Comparison of ENCODE assay signal across 4 fruit fly cellular contexts in the genomic region with DNA sequence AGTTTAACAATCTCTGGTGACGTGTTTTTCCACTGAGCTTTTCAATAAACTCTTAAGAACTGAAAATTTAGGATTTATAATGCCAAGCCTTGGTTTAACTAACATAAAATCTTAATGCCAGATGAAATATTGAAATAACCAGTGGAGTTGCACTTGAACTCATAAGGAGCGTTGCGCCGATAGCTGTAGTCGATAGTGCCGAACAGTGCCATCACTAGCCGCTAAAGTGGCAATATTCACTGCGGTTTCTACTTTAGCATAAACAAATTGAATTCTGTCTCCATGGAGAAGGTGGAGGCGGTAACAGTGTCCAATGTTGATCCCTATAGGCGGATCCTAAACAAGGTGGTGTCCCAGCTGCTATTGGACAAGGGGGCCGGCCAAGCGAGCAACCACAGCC.
TF ChIP-seq lines count a peak whose summit lies in the region.

TSS of gene Taf8 (plus strand) at position 193 of the 400 bp plus-strand sequence.

- TF ChIP-seq CTCF in whole organism, embryonic (GFP tag; optimal IDR thresholded peaks at IDR 0.05; lab: Kevin White, UChicago), result no peak

TF ChIP-seq in whole organism, adult, 20 proteins besides CTCF, POLR2A, EP300 and RAD21:
- TF ChIP-seq Hr96 (GFP tag; optimal IDR thresholded peaks at IDR 0.05; lab: Kevin White, UChicago) (peak; percentile 15), cic (GFP tag; optimal IDR thresholded peaks at IDR 0.05; lab: Kevin White, UChicago) (no peak), toe (GFP tag; optimal IDR thresholded peaks at IDR 0.05; lab: Kevin White, UChicago) (peak; percentile 15)

TF ChIP-seq in whole organism, embryonic, 481 proteins besides CTCF, POLR2A, EP300 and RAD21 (continues in another document):
- TF ChIP-seq CG6765 (GFP tag; optimal IDR thresholded peaks at IDR 0.05; lab: Kevin White, UChicago) (no peak), Hr78 (GFP tag; optimal IDR thresholded peaks at IDR 0.05; lab: Kevin White, UChicago) (no peak), Side (GFP tag; optimal IDR thresholded peaks at IDR 0.05; lab: Kevin White, UChicago) (no peak), gcm (GFP tag; optimal IDR thresholded peaks at IDR 0.05; lab: Kevin White, UChicago) (no peak), sr (GFP tag; IDR thresholded peaks at IDR 0.05; lab: Robert Waterston, UW) (no peak), CG2129 (GFP tag; IDR thresholded peaks at IDR 0.05; lab: Robert Waterston, UW; ENCODE audit: partially characterized antibody) (peak; percentile 45), chif (GFP tag; optimal IDR thresholded peaks at IDR 0.05; lab: Kevin White, UChicago) (no peak), Bgb (GFP tag; IDR thresholded peaks at IDR 0.05; lab: Robert Waterston, UW; ENCODE audit: partially characterized antibody) (peak; percentile 73), onecut (GFP tag; IDR thresholded peaks at IDR 0.05; lab: Robert Waterston, UW) (no peak), caup (GFP tag; optimal IDR thresholded peaks at IDR 0.05; lab: Kevin White, UChicago; ENCODE audit: severe bottlenecking) (no peak), ab (GFP tag; optimal IDR thresholded peaks at IDR 0.05; lab: Kevin White, UChicago) (no peak), H15 (GFP tag; IDR thresholded peaks at IDR 0.05; lab: Robert Waterston, UW) (no peak), pb (GFP tag; optimal IDR thresholded peaks at IDR 0.05; lab: Kevin White, UChicago) (no peak), CG9609 (GFP tag; optimal IDR thresholded peaks at IDR 0.05; lab: Kevin White, UChicago) (no peak), CG10147 (GFP tag; optimal IDR thresholded peaks at IDR 0.05; lab: Kevin White, UChicago) (no peak), Taf1 (GFP tag; IDR thresholded peaks at IDR 0.05; lab: Robert Waterston, UW) (no peak), CG34376 (GFP tag; optimal IDR thresholded peaks at IDR 0.05; lab: Kevin White, UChicago) (no peak), zen (tag; optimal IDR thresholded peaks at IDR 0.05; lab: Kevin White, UChicago) (no peak), CG8089 (GFP tag; optimal IDR thresholded peaks at IDR 0.05; lab: Kevin White, UChicago) (no peak), CG2712 (tag; optimal IDR thresholded peaks at IDR 0.05; lab: Kevin White, UChicago) (no peak), Ptx1 (GFP tag; IDR thresholded peaks at IDR 0.05; lab: Robert Waterston, UW) (0 out of 2 replicates have a peak, but pooled peaks have one; percentile 35), CG7745 (tag; optimal IDR thresholded peaks at IDR 0.05; lab: Kevin White, UChicago) (no peak), CG3995 (GFP tag; optimal IDR thresholded peaks at IDR 0.05; lab: Kevin White, UChicago) (no peak), crp (GFP tag; optimal IDR thresholded peaks at IDR 0.05; lab: Kevin White, UChicago) (no peak), Dad (GFP tag; optimal IDR thresholded peaks at IDR 0.05; lab: Kevin White, UChicago) (no peak), CG5245 (GFP tag; optimal IDR thresholded peaks at IDR 0.05; lab: Kevin White, UChicago) (no peak), Dp (GFP tag; optimal IDR thresholded peaks at IDR 0.05; lab: Kevin White, UChicago) (no peak), wor (GFP tag; IDR thresholded peaks at IDR 0.05; lab: Robert Waterston, UW) (no peak), eyg (GFP tag; optimal IDR thresholded peaks at IDR 0.05; lab: Kevin White, UChicago) (no peak)

TF ChIP-seq in whole organism, prepupa, 60 proteins besides CTCF, POLR2A, EP300 and RAD21:
- TF ChIP-seq ss (GFP tag; optimal IDR thresholded peaks at IDR 0.05; lab: Kevin White, UChicago) (no peak), eg (GFP tag; IDR thresholded peaks at IDR 0.05; lab: Robert Waterston, UW) (0 out of 3 replicates have a peak, but pooled peaks have one; percentile 14)

TF ChIP-seq in whole organism, wandering third instar larva, 38 proteins besides CTCF, POLR2A, EP300 and RAD21:
- TF ChIP-seq h (GFP tag; optimal IDR thresholded peaks at IDR 0.05; lab: Kevin White, UChicago) (no peak), br (GFP tag; optimal IDR thresholded peaks at IDR 0.05; lab: Kevin White, UChicago) (no peak), rgr (GFP tag; optimal IDR thresholded peaks at IDR 0.05; lab: Kevin White, UChicago) (no peak), fru (GFP tag; optimal IDR thresholded peaks at IDR 0.05; lab: Kevin White, UChicago) (no peak), foxo (GFP tag; optimal IDR thresholded peaks at IDR 0.05; lab: Kevin White, UChicago) (peak in 1 of 2 experiments; percentile 11), Hr83 (GFP tag; optimal IDR thresholded peaks at IDR 0.05; lab: Kevin White, UChicago; ENCODE audit: poor library complexity, severe bottlenecking) (peak; percentile 5), Hnf4 (GFP tag; optimal IDR thresholded peaks at IDR 0.05; lab: Kevin White, UChicago) (no peak), psq (GFP tag; optimal IDR thresholded peaks at IDR 0.05; lab: Kevin White, UChicago) (no peak), HLH106 (tag; optimal IDR thresholded peaks at IDR 0.05; lab: Kevin White, UChicago) (peak; percentile 10)
